Worm (Caenorhabditis elegans) whole organism, midembryonic: ENCODE data around the gene lmd-5.

Source experiments
- T22C8.4 ChIP-seq: fragments of 200-800 bp; sonication (Bioruptor generic); IDR thresholded peaks from 2 replicates; pipeline ENCODE4 v1.3.6; 2022; ENCODE audit warnings: missing genetic modification characterization, missing compliant biosample characterization
- cog-1 ChIP-seq: sonication (generic microtip); optimal IDR thresholded peaks from 2 replicates; lab custom pipeline; 2016; ENCODE audit warnings: missing genetic modification characterization, missing compliant biosample characterization
- flt-1 ChIP-seq: fragments of 200-800 bp; sonication (Bioruptor generic); IDR thresholded peaks from 2 replicates; pipeline ENCODE4 v1.3.6; 2022; ENCODE audit warnings: missing genetic modification characterization, missing compliant biosample characterization
- klf-2 ChIP-seq: fragments of 200-800 bp; sonication (Bioruptor generic); conservative IDR thresholded peaks from 2 replicates; pipeline ENCODE4 v1.3.6; 2022; ENCODE audit warnings: missing genetic modification reagents, missing genetic modification characterization, missing compliant biosample characterization
- med-1 ChIP-seq: sonication (generic microtip); optimal IDR thresholded peaks from 2 replicates; lab custom pipeline; 2017; ENCODE audit warnings: missing genetic modification characterization, mild to moderate bottlenecking, missing compliant biosample characterization, antibody characterized with exemption, missing genetic modification reagents; ENCODE audit not compliant: insufficient read depth
- ref-1 ChIP-seq: fragments of 200-800 bp; sonication (Bioruptor generic); conservative IDR thresholded peaks from 2 replicates; pipeline ENCODE4 v1.3.6; 2022; ENCODE audit warnings: missing genetic modification reagents, missing genetic modification characterization, missing compliant biosample characterization
- tab-1 ChIP-seq: fragments of 200-800 bp; sonication (Bioruptor generic); IDR thresholded peaks from 2 replicates; pipeline ENCODE4 v1.3.6; 2022; ENCODE audit warnings: missing genetic modification characterization, missing compliant biosample characterization
- ztf-23 ChIP-seq: fragments of 200-800 bp; sonication (Bioruptor generic); IDR thresholded peaks from 2 replicates; pipeline ENCODE4 v1.3.6; 2022; ENCODE audit warnings: missing genetic modification reagents, missing genetic modification characterization, missing compliant biosample characterization
- ztf-29 ChIP-seq: fragments of 200-800 bp; sonication (Bioruptor generic); IDR thresholded peaks from 2 replicates; pipeline ENCODE4 v1.3.6; 2022; ENCODE audit warnings: missing genetic modification reagents, missing genetic modification characterization, missing compliant biosample characterization

DNA sequence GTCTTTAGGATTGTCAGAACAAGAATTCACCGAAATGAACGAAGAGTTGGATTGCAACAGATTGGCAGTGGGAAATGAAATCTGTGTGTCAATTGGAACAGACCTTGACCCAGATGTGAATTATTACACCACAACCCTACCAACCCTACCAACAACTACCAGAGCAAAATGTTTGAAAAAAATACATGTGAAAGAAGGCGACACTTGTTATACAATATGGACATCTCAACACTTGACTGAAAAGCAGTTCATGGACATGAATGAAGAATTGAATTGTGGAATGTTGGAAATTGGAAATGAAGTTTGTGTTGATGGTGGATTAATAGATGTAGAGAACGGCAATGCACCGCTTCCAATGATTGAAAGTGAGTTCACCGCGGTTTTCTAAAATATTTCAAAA lies 521 bp downstream of the lmd-5 start:
- no peak for TF ChIP-seq ztf-23
- no peak for TF ChIP-seq tab-1 (GFP tag; lab: Robert Waterston, UW)
- no peak for TF ChIP-seq T22C8.4
- TF ChIP-seq klf-2 (GFP tag; lab: Robert Waterston, UW): no peak
- TF ChIP-seq flt-1 (GFP tag; lab: Robert Waterston, UW): no peak
- no peak for TF ChIP-seq ztf-29 (GFP tag; lab: Robert Waterston, UW)
- no peak for TF ChIP-seq ref-1
- no peak for TF ChIP-seq cog-1 (tag; lab: Kevin White, UChicago)
- TF ChIP-seq med-1 (GFP tag; lab: Kevin White, UChicago): no peak
